Fruit fly (Drosophila melanogaster) Kc167 (cell line): ENCODE data around the gene Vps45.

Experiments
- psq ChIP-seq: fragments of >200 bp; optimal IDR thresholded peaks from 2 replicates; lab custom pipeline; 2017; ENCODE audit warnings: missing external identifiers
- ttk ChIP-seq: sonication (Bioruptor generic); optimal IDR thresholded peaks from 2 replicates; lab custom pipeline; 2017; ENCODE audit warnings: missing external identifiers

DNA sequence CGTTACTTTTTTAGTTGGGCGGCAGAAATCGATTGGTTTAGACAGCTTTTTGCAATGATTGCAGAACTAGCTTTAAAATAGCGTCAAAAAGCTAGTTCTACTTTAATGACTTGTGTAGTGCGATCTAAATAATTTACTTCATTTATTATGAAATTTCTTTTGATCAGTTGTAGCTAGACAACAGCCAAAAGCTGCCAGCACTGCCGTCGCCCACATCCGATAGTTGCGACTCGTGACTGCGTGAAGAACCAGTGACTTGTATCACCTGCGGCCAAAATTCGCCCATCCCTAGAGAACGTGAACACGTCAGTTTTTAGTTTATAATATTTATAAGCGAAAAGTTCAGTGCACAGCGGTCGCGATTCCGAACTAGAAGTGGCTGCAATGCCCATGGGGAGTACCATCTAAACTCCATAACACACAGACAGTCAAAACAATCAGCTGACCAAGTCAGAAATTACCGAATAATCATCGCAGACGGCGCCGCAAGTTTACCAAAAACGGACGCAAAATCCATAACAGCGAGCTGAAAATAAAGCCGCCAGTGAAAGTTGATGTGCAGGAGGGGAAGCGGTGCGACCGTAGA, 23.0 kb downstream of the Vps45 start, which contains the start of gene P58IPK:
- TF ChIP-seq ttk (no peak), psq (lab: Kevin White, UChicago) (no peak)
